Fruit fly (Drosophila melanogaster): ENCODE measurements around the gene CG8611.

Gene CG8611

dm6 chrX:17424383-17424782, 2.4 kb upstream of the CG8611 start:
- TF ChIP-seq CG11617 (GFP tag; optimal IDR thresholded peaks at IDR 0.05) (no peak), Hr96 (GFP tag; optimal IDR thresholded peaks at IDR 0.05) (no peak), toe (GFP tag; optimal IDR thresholded peaks at IDR 0.05) (no peak), Crg-1 (GFP tag; optimal IDR thresholded peaks at IDR 0.05) (no peak), cic (GFP tag; optimal IDR thresholded peaks at IDR 0.05) (no peak), pad (GFP tag; optimal IDR thresholded peaks at IDR 0.05) (no peak), bab1 (GFP tag; optimal IDR thresholded peaks at IDR 0.05) (no peak), tj (GFP tag; optimal IDR thresholded peaks at IDR 0.05) (no peak), Clk (GFP tag; optimal IDR thresholded peaks at IDR 0.05) (no peak), CG33017 (tag; optimal IDR thresholded peaks at IDR 0.05) (no peak), CG14711 (tag; optimal IDR thresholded peaks at IDR 0.05) (no peak), CG1620 (GFP tag; optimal IDR thresholded peaks at IDR 0.05) (no peak), kay (GFP tag; ENCODE audit: borderline replicate concordance) (no peak), Mnt (GFP tag; optimal IDR thresholded peaks at IDR 0.05) (no peak), cnc (optimal IDR thresholded peaks at IDR 0.05) (no peak), CG7101 (tag; optimal IDR thresholded peaks at IDR 0.05) (no peak), CG12768 (GFP tag; optimal IDR thresholded peaks at IDR 0.05) (no peak), CG7045 (GFP tag; optimal IDR thresholded peaks at IDR 0.05) (no peak), CG5204 (GFP tag; optimal IDR thresholded peaks at IDR 0.05) (no peak)

- TF ChIP-seq pad (GFP tag; optimal IDR thresholded peaks at IDR 0.05) (peak; percentile 38), Mnt (GFP tag; optimal IDR thresholded peaks at IDR 0.05) (peak; percentile 30), CG1620 (GFP tag; optimal IDR thresholded peaks at IDR 0.05) (peak; percentile 7), tj (GFP tag; optimal IDR thresholded peaks at IDR 0.05) (peak; percentile 2), CG33017 (tag; optimal IDR thresholded peaks at IDR 0.05) (no peak), CG7101 (tag; optimal IDR thresholded peaks at IDR 0.05) (no peak), cic (GFP tag; optimal IDR thresholded peaks at IDR 0.05) (peak; percentile 19), CG14711 (tag; optimal IDR thresholded peaks at IDR 0.05) (no peak), CG7045 (GFP tag; optimal IDR thresholded peaks at IDR 0.05) (no peak), toe (GFP tag; optimal IDR thresholded peaks at IDR 0.05) (no peak), CG12768 (GFP tag; optimal IDR thresholded peaks at IDR 0.05) (no peak), cnc (optimal IDR thresholded peaks at IDR 0.05) (no peak), CG5204 (GFP tag; optimal IDR thresholded peaks at IDR 0.05) (no peak), Hr96 (GFP tag; optimal IDR thresholded peaks at IDR 0.05) (peak; percentile 39), CG11617 (GFP tag; optimal IDR thresholded peaks at IDR 0.05) (no peak), kay (GFP tag; ENCODE audit: borderline replicate concordance) (no peak), bab1 (GFP tag; optimal IDR thresholded peaks at IDR 0.05) (peak; percentile 6), Crg-1 (GFP tag; optimal IDR thresholded peaks at IDR 0.05) (peak; percentile 8)
These were observed 1.5 kb upstream of the CG8611 start, which contains the start of gene ENGase for dm6 chrX:17423310-17423945. Gene ENGase (plus strand): TSS chrX:17423591.

dm6 chrX:17407737-17408136, 14.2 kb downstream of the CG8611 start:
- TF ChIP-seq Clk (GFP tag; optimal IDR thresholded peaks at IDR 0.05) = no peak
- TF ChIP-seq CG11617 (GFP tag; optimal IDR thresholded peaks at IDR 0.05) = no peak

dm6 chrX:17404883-17405282, 17.1 kb downstream of the CG8611 start:
- no peak for TF ChIP-seq ovo (GFP tag; optimal IDR thresholded peaks at IDR 0.05)
- no peak for TF ChIP-seq CG7101 (tag; optimal IDR thresholded peaks at IDR 0.05)
- no peak for TF ChIP-seq CG14711 (tag; optimal IDR thresholded peaks at IDR 0.05)
- no peak for TF ChIP-seq CG33017 (tag; optimal IDR thresholded peaks at IDR 0.05)
- no peak for TF ChIP-seq cic (GFP tag; optimal IDR thresholded peaks at IDR 0.05)
- no peak for TF ChIP-seq kay (GFP tag; ENCODE audit: borderline replicate concordance)
- no peak for TF ChIP-seq toe (GFP tag; optimal IDR thresholded peaks at IDR 0.05)
- TF ChIP-seq pad (GFP tag; optimal IDR thresholded peaks at IDR 0.05) = no peak
- TF ChIP-seq CG12768 (GFP tag; optimal IDR thresholded peaks at IDR 0.05) = no peak
- TF ChIP-seq bab1 (GFP tag; optimal IDR thresholded peaks at IDR 0.05) = no peak
- TF ChIP-seq CG5204 (GFP tag; optimal IDR thresholded peaks at IDR 0.05) = no peak

dm6 chrX:17398215-17398614, 23.7 kb downstream of the CG8611 start:
- no peak for TF ChIP-seq CG12768 (GFP tag; optimal IDR thresholded peaks at IDR 0.05)
- no peak for TF ChIP-seq bab1 (GFP tag; optimal IDR thresholded peaks at IDR 0.05)
- TF ChIP-seq Mnt (GFP tag; optimal IDR thresholded peaks at IDR 0.05) = no peak
- TF ChIP-seq kay (GFP tag; ENCODE audit: borderline replicate concordance) = no peak

- TF ChIP-seq CG33017 (tag; optimal IDR thresholded peaks at IDR 0.05) (no peak), Clk (GFP tag; optimal IDR thresholded peaks at IDR 0.05) (no peak), ovo (GFP tag; optimal IDR thresholded peaks at IDR 0.05) (no peak), bab1 (GFP tag; optimal IDR thresholded peaks at IDR 0.05) (no peak), Mnt (GFP tag; optimal IDR thresholded peaks at IDR 0.05) (no peak), tj (GFP tag; optimal IDR thresholded peaks at IDR 0.05) (no peak), cic (GFP tag; optimal IDR thresholded peaks at IDR 0.05) (no peak), pad (GFP tag; optimal IDR thresholded peaks at IDR 0.05) (no peak), CG11617 (GFP tag; optimal IDR thresholded peaks at IDR 0.05) (no peak), CG7101 (tag; optimal IDR thresholded peaks at IDR 0.05) (no peak), toe (GFP tag; optimal IDR thresholded peaks at IDR 0.05) (no peak), kay (GFP tag; ENCODE audit: borderline replicate concordance) (no peak), CG14711 (tag; optimal IDR thresholded peaks at IDR 0.05) (no peak), CG5204 (GFP tag; optimal IDR thresholded peaks at IDR 0.05) (no peak), cnc (optimal IDR thresholded peaks at IDR 0.05) (no peak), CG1620 (GFP tag; optimal IDR thresholded peaks at IDR 0.05) (no peak), CG7045 (GFP tag; optimal IDR thresholded peaks at IDR 0.05) (no peak)
These were observed 24.7 kb downstream of the CG8611 start, which contains the start of gene B-H1 for dm6 chrX:17397103-17397711. Gene B-H1 (plus strand): TSS chrX:17397478.

Measured in whole organism, adult.